Worm (Caenorhabditis elegans) whole organism, L3 larva: Measurements from ENCODE around the gene F52H2.1.

ENCODE experiments used
- ZK546.5 ChIP-seq: sonication (generic microtip); optimal IDR thresholded peaks from 2 replicates; lab custom pipeline; 2017; ENCODE audit warnings: missing biosample characterization, missing genetic modification characterization
- aly-2 ChIP-seq: fragments of 150-350 bp; optimal IDR thresholded peaks from 2 replicates; lab custom pipeline; 2014; ENCODE audit warnings: missing biosample characterization, missing genetic modification characterization
- ceh-28 ChIP-seq: fragments of 150-350 bp; optimal IDR thresholded peaks from 2 replicates; lab custom pipeline; 2014; ENCODE audit warnings: missing biosample characterization, missing genetic modification reagents, missing genetic modification characterization
- ceh-9 ChIP-seq: sonication (generic microtip); optimal IDR thresholded peaks from 2 replicates; lab custom pipeline; 2018; ENCODE audit warnings: missing biosample characterization, missing genetic modification characterization
- egl-27 ChIP-seq: sonication (generic microtip); optimal IDR thresholded peaks from 4 replicates; lab custom pipeline; 2017; ENCODE audit warnings: missing biosample characterization, missing genetic modification reagents, missing genetic modification characterization
- egl-5 ChIP-seq: fragments of 150-350 bp; optimal IDR thresholded peaks from 2 replicates; lab custom pipeline; 2017; ENCODE audit warnings: missing biosample characterization, missing genetic modification reagents, missing genetic modification characterization, inconsistent platforms
- elt-2 ChIP-seq: sonication (generic microtip); optimal IDR thresholded peaks from 2 replicates; lab custom pipeline; 2016; ENCODE audit warnings: missing genetic modification reagents, mild to moderate bottlenecking, missing genetic modification characterization, missing compliant biosample characterization
- eor-1 ChIP-seq, 2 experiments: fragments of 150-350 bp; optimal IDR thresholded peaks; 2 replicates each; lab custom pipeline; 2014 to 2018; ENCODE audit warnings: missing biosample characterization in 2 of 2, missing genetic modification characterization in 2 of 2
- fkh-10 ChIP-seq: sonication (generic microtip); optimal IDR thresholded peaks from 2 replicates; lab custom pipeline; 2017; ENCODE audit warnings: missing biosample characterization, missing genetic modification reagents, missing genetic modification characterization
- fkh-2 ChIP-seq: fragments of 150-350 bp; optimal IDR thresholded peaks from 2 replicates; lab custom pipeline; 2014; ENCODE audit warnings: missing biosample characterization, missing genetic modification reagents, missing genetic modification characterization
- hmg-11 ChIP-seq: sonication (generic microtip); optimal IDR thresholded peaks from 2 replicates; lab custom pipeline; 2016; ENCODE audit warnings: missing genetic modification characterization, missing compliant biosample characterization
- lin-15B ChIP-seq: fragments of 150-350 bp; optimal IDR thresholded peaks from 2 replicates; lab custom pipeline; 2014; ENCODE audit warnings: missing biosample characterization, missing genetic modification characterization
- lin-39 ChIP-seq: fragments of 150-350 bp; optimal IDR thresholded peaks from 2 replicates; lab custom pipeline; 2018; ENCODE audit warnings: missing biosample characterization, missing genetic modification reagents, missing genetic modification characterization
- lsy-12 ChIP-seq: sonication (generic microtip); optimal IDR thresholded peaks from 2 replicates; lab custom pipeline; 2016; ENCODE audit warnings: mild to moderate bottlenecking, missing genetic modification characterization, missing compliant biosample characterization
- mdl-1 ChIP-seq: fragments of 150-350 bp; optimal IDR thresholded peaks from 2 replicates; lab custom pipeline; 2014; ENCODE audit warnings: missing biosample characterization, missing genetic modification characterization
- nfya-1 ChIP-seq: sonication (generic microtip); optimal IDR thresholded peaks from 2 replicates; lab custom pipeline; 2017; ENCODE audit warnings: missing genetic modification characterization, mild to moderate bottlenecking, missing compliant biosample characterization, antibody characterized with exemption, moderate library complexity; ENCODE audit not compliant: insufficient read depth
- nhr-11 ChIP-seq: fragments of 150-350 bp; optimal IDR thresholded peaks from 2 replicates; lab custom pipeline; 2014; ENCODE audit warnings: missing biosample characterization, missing genetic modification characterization
- nhr-12 ChIP-seq: fragments of 150-350 bp; optimal IDR thresholded peaks from 2 replicates; lab custom pipeline; 2014; ENCODE audit warnings: missing biosample characterization, missing genetic modification characterization
- nhr-23 ChIP-seq: fragments of 150-350 bp; optimal IDR thresholded peaks from 2 replicates; lab custom pipeline; 2014; ENCODE audit warnings: missing biosample characterization, missing genetic modification reagents, missing genetic modification characterization
- nhr-237 ChIP-seq: fragments of 150-350 bp; optimal IDR thresholded peaks from 2 replicates; lab custom pipeline; 2014; ENCODE audit warnings: missing biosample characterization, missing genetic modification characterization
- nhr-25 ChIP-seq: sonication (generic microtip); optimal IDR thresholded peaks from 2 replicates; lab custom pipeline; 2017; ENCODE audit warnings: missing biosample characterization, missing genetic modification characterization
- nhr-28 ChIP-seq: fragments of 150-350 bp; optimal IDR thresholded peaks from 2 replicates; lab custom pipeline; 2014; ENCODE audit warnings: missing biosample characterization, missing genetic modification characterization
- nhr-43 ChIP-seq: sonication (generic microtip); optimal IDR thresholded peaks from 2 replicates; lab custom pipeline; 2016; ENCODE audit warnings: mild to moderate bottlenecking, missing genetic modification characterization, missing compliant biosample characterization; ENCODE audit not compliant: poor library complexity, severe bottlenecking
- nhr-67 ChIP-seq: fragments of 150-350 bp; optimal IDR thresholded peaks from 2 replicates; lab custom pipeline; 2014; ENCODE audit warnings: missing biosample characterization, missing genetic modification characterization
- nhr-76 ChIP-seq: fragments of 150-350 bp; sonication (generic microtip); optimal IDR thresholded peaks from 5 replicates; lab custom pipeline; 2014; ENCODE audit warnings: missing biosample characterization, missing genetic modification characterization
- nhr-77 ChIP-seq: fragments of 150-350 bp; optimal IDR thresholded peaks from 2 replicates; lab custom pipeline; 2014; ENCODE audit warnings: missing biosample characterization, missing genetic modification characterization
- pha-4 ChIP-seq: fragments of 150-350 bp; optimal IDR thresholded peaks from 2 replicates; lab custom pipeline; 2014; ENCODE audit warnings: missing biosample characterization, missing genetic modification reagents, missing genetic modification characterization
- pqm-1 ChIP-seq: fragments of 150-350 bp; optimal IDR thresholded peaks from 2 replicates; lab custom pipeline; 2017; ENCODE audit warnings: missing biosample characterization, missing genetic modification characterization, inconsistent platforms
- skn-1 ChIP-seq: fragments of 150-350 bp; optimal IDR thresholded peaks from 2 replicates; lab custom pipeline; 2014; ENCODE audit warnings: missing biosample characterization, missing genetic modification characterization
- unc-39 ChIP-seq: sonication (generic microtip); optimal IDR thresholded peaks from 4 replicates; lab custom pipeline; 2017; ENCODE audit warnings: missing biosample characterization, missing genetic modification characterization
- zag-1 ChIP-seq: fragments of 150-350 bp; optimal IDR thresholded peaks from 2 replicates; lab custom pipeline; 2014; ENCODE audit warnings: missing biosample characterization, missing genetic modification characterization
- ztf-11 ChIP-seq: fragments of 150-350 bp; optimal IDR thresholded peaks from 2 replicates; lab custom pipeline; 2014; ENCODE audit warnings: missing biosample characterization, missing genetic modification characterization

The F52H2.1 gene

ce11 chrX:2581828-2582589, 9.1 kb downstream of the F52H2.1 start:
- no peak for TF ChIP-seq lin-15B
- TF ChIP-seq ceh-28 = no peak
- no peak for TF ChIP-seq lin-39 (tag; lab: Kevin White, UChicago)
- no peak for TF ChIP-seq egl-5 (tag; lab: Kevin White, UChicago)
- TF ChIP-seq elt-2 (tag; lab: Kevin White, UChicago) = no peak
- no peak for TF ChIP-seq nhr-76 (tag; lab: Kevin White, UChicago)
- TF ChIP-seq fkh-2 (tag; lab: Kevin White, UChicago) = no peak
- no peak for TF ChIP-seq nhr-237
- TF ChIP-seq eor-1 (tag; optimal IDR thresholded peaks at IDR 0.05; lab: Kevin White, UChicago) = no peak
- TF ChIP-seq ztf-11 (tag; lab: Kevin White, UChicago) = no peak
- TF ChIP-seq nhr-25 (tag; lab: Kevin White, UChicago) = peak; percentile 41
- no peak for TF ChIP-seq lsy-12 (tag; lab: Kevin White, UChicago)
- no peak for TF ChIP-seq nfya-1 (tag; lab: Kevin White, UChicago)
- TF ChIP-seq nhr-12 (tag; lab: Kevin White, UChicago) = no peak
- no peak for TF ChIP-seq unc-39 (tag; lab: Kevin White, UChicago)
- TF ChIP-seq hmg-11 (tag; lab: Kevin White, UChicago) = peak; percentile 35

- TF ChIP-seq pha-4 (tag; lab: Kevin White, UChicago) (peak; percentile 16), fkh-10 (GFP tag; lab: Kevin White, UChicago) (no peak)
- TF ChIP-seq, all 47 proteins: peak for 1
Measured at ce11 chrX:2583135-2583683, 10.3 kb downstream of the F52H2.1 start.

DNA sequence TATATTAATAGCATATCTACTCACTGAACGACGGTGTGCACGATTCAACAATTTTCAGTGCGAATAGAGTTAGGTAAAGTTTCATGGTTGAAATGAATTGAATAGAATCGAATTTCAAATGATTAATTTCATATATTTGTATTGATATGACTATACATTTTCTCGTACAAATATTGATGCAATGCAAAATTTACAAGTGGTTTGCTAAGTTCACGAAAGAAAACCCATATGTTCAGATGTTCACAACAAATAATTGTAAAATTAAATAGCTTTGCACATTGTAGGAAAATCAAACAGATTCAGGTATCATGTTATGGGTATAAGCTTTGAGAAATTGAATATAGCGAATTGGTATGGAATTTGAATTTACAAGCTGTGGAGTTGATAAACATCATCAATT, 12.8 kb downstream of the F52H2.1 start, which contains the start of gene H01M10.2:
H01M10.2 (minus strand) TSS at position 101 of the 400 bp plus-strand sequence.
- TF ChIP-seq nfya-1 (tag; lab: Kevin White, UChicago) (no peak), nhr-67 (tag; lab: Kevin White, UChicago) (no peak), nhr-77 (tag; lab: Kevin White, UChicago) (no peak), nhr-23 (tag; lab: Kevin White, UChicago) (no peak), pqm-1 (tag; lab: Kevin White, UChicago) (no peak), pha-4 (tag; lab: Kevin White, UChicago) (no peak), egl-27 (tag; lab: Kevin White, UChicago) (no peak), skn-1 (tag; lab: Kevin White, UChicago) (no peak), eor-1 (tag; optimal IDR thresholded peaks at IDR 0.05; lab: Kevin White, UChicago) (no peak), nhr-76 (tag; lab: Kevin White, UChicago) (no peak), hmg-11 (tag; lab: Kevin White, UChicago) (no peak), nhr-43 (tag; lab: Kevin White, UChicago) (no peak), lin-15B (no peak), fkh-10 (GFP tag; lab: Kevin White, UChicago) (no peak), nhr-11 (tag; lab: Kevin White, UChicago) (no peak), aly-2 (tag; lab: Kevin White, UChicago) (no peak)

- TF ChIP-seq ZK546.5 (tag; lab: Kevin White, UChicago) = no peak
- TF ChIP-seq ceh-9 (tag; lab: Kevin White, UChicago) = no peak
- TF ChIP-seq hmg-11 (tag; lab: Kevin White, UChicago) = no peak
- no peak for TF ChIP-seq nhr-28 (tag; lab: Kevin White, UChicago)
- TF ChIP-seq ztf-11 (tag; lab: Kevin White, UChicago) = no peak
- TF ChIP-seq nhr-25 (tag; lab: Kevin White, UChicago) = peak; percentile 66
- no peak for TF ChIP-seq eor-1 (tag; optimal IDR thresholded peaks at IDR 0.05; lab: Kevin White, UChicago)
Measured at ce11 chrX:2588012-2588411, 15.1 kb downstream of the F52H2.1 start.

DNA sequence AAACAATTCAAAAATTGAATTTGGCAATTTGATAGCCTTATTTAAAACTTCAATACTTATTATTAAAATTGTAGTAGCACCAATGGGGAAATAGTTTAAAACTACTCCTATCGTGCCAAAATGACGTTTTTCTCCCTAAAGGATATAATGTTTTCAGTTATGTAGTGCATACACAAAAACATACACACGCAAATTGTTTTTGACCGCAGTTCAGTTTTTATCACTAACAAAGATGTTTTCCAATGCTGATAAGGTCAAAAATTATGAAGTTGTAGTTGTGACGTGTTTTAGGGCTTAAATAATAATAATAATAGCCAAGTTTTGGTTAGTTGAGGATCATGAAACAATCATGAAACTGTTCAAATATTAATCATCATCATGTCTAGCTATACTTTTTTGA, 17.1 kb downstream of the F52H2.1 start:
- TF ChIP-seq mdl-1 (tag; lab: Kevin White, UChicago) (no peak), zag-1 (tag; lab: Kevin White, UChicago) (no peak), elt-2 (tag; lab: Kevin White, UChicago) (peak; percentile 18), fkh-2 (tag; lab: Kevin White, UChicago) (no peak)
